Fruit fly (Drosophila melanogaster) Kc167 (cell line): ENCODE data around the gene CG42305.

Experiments
- Myc ChIP-seq: fragments of >200 bp; optimal IDR thresholded peaks from 2 replicates; lab custom pipeline; 2017; ENCODE audit warnings: missing external identifiers
- h ChIP-seq: fragments of >200 bp; optimal IDR thresholded peaks from 3 replicates; lab custom pipeline; 2018; ENCODE audit warnings: missing external identifiers

CG42305 gene

dm6 chr2L:18860920-18861319 lies 48.5 kb downstream of the CG42305 start:
- TF ChIP-seq h (lab: Kevin White, UChicago) (no peak), Myc (no peak)
